Fruit fly (Drosophila melanogaster): Measurements from ENCODE around the gene CG16863.

The CG16863 gene

DNA sequence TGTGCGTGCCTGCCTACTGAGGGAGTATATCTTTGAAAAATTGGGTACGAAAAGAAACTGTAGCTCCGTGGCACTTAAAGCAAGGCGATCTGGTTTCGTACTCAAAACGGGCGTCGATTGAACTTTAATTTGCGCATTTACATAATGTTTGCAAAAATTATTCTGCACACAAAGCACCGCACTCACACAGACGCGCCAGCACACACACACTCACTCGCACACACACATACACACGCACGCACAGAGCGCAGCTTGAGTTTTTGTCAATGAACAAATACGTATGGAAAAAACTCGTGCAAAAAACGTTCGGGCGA is 11.0 kb upstream of the CG16863 start (continued):
- no peak for TF ChIP-seq jing (GFP tag; optimal IDR thresholded peaks at IDR 0.05)
- no peak for TF ChIP-seq CG1024 (GFP tag; IDR thresholded peaks at IDR 0.05)
- TF ChIP-seq Hr51 (GFP tag; optimal IDR thresholded peaks at IDR 0.05), result no peak
- TF ChIP-seq pfk (GFP tag; optimal IDR thresholded peaks at IDR 0.05), result no peak
- TF ChIP-seq tna (GFP tag; IDR thresholded peaks at IDR 0.05; ENCODE audit: partially characterized antibody), result 0 out of 2 replicates have a peak, but pooled peaks have one; percentile 36
- TF ChIP-seq chm (GFP tag; IDR thresholded peaks at IDR 0.05), result peak; percentile 25; the same call in 1 of the 2 replicates
- peak; percentile 26; the same call in 1 of the 2 replicates for TF ChIP-seq unc-4 (GFP tag; IDR thresholded peaks at IDR 0.05; ENCODE audit: partially characterized antibody)
- TF ChIP-seq CG9437 (GFP tag; optimal IDR thresholded peaks at IDR 0.05), result no peak
- TF ChIP-seq Med (GFP tag), result no peak
- TF ChIP-seq bbx (GFP tag; IDR thresholded peaks at IDR 0.05; ENCODE audit: partially characterized antibody), result peak; percentile 67; the same call in 1 of the 2 replicates
- TF ChIP-seq Hr78 (GFP tag; optimal IDR thresholded peaks at IDR 0.05), result no peak
- no peak for TF ChIP-seq Blimp-1 (GFP tag; optimal IDR thresholded peaks at IDR 0.05)
- TF ChIP-seq HLH4C (GFP tag; IDR thresholded peaks at IDR 0.05; ENCODE audit: partially characterized antibody), result 0 out of 3 replicates have a peak, but pooled peaks have one; percentile 6
- TF ChIP-seq her (GFP tag; optimal IDR thresholded peaks at IDR 0.05), result peak; percentile 17
- TF ChIP-seq mld (GFP tag; IDR thresholded peaks at IDR 0.05; ENCODE audit: partially characterized antibody), result 0 out of 3 replicates have a peak, but pooled peaks have one; percentile 48
- peak; percentile 35; the same call in 1 of the 2 replicates for TF ChIP-seq inv (GFP tag; IDR thresholded peaks at IDR 0.05; ENCODE audit: partially characterized antibody)
- TF ChIP-seq CG7839 (tag; optimal IDR thresholded peaks at IDR 0.05), result no peak
- TF ChIP-seq wdn (GFP tag; IDR thresholded peaks at IDR 0.05), result no peak
- no peak for TF ChIP-seq Eip74EF (GFP tag; optimal IDR thresholded peaks at IDR 0.05)
- TF ChIP-seq Bdp1 (GFP tag; optimal IDR thresholded peaks at IDR 0.05), result no peak
- peak; percentile 81 for TF ChIP-seq Jarid2 (GFP tag; optimal IDR thresholded peaks at IDR 0.05)
- TF ChIP-seq bowl (GFP tag; IDR thresholded peaks at IDR 0.05), result peak; percentile 41; the same call in 1 of the 2 replicates
- no peak for TF ChIP-seq gfzf (GFP tag; optimal IDR thresholded peaks at IDR 0.05)
- no peak for TF ChIP-seq HLHmδ (GFP tag; optimal IDR thresholded peaks at IDR 0.05)
- TF ChIP-seq danr (GFP tag; IDR thresholded peaks at IDR 0.05), result no peak
- TF ChIP-seq CG8388 (GFP tag; optimal IDR thresholded peaks at IDR 0.05), result no peak
- no peak for TF ChIP-seq CG17829 (tag; optimal IDR thresholded peaks at IDR 0.05)
- no peak for TF ChIP-seq hbn (GFP tag; IDR thresholded peaks at IDR 0.05; ENCODE audit: partially characterized antibody)
- no peak for TF ChIP-seq sens-2 (GFP tag; IDR thresholded peaks at IDR 0.05)
- TF ChIP-seq CG2199 (GFP tag; IDR thresholded peaks at IDR 0.05), result 0 out of 3 replicates have a peak, but pooled peaks have one; percentile 22
- TF ChIP-seq CG31365 (tag; optimal IDR thresholded peaks at IDR 0.05), result no peak
- no peak for TF ChIP-seq CG11695 (GFP tag; IDR thresholded peaks at IDR 0.05)
- peak; percentile 80; the same call in 2 of the 4 replicates for TF ChIP-seq chinmo (GFP tag; IDR thresholded peaks at IDR 0.05; ENCODE audit: partially characterized antibody)
- TF ChIP-seq CG8089 (GFP tag; optimal IDR thresholded peaks at IDR 0.05), result no peak
- no peak for TF ChIP-seq hb (GFP tag; IDR thresholded peaks at IDR 0.05; ENCODE audit: partially characterized antibody)
- no peak for TF ChIP-seq CG18599 (GFP tag; optimal IDR thresholded peaks at IDR 0.05)
- no peak for TF ChIP-seq CG10979 (tag; optimal IDR thresholded peaks at IDR 0.05)
- no peak for TF ChIP-seq Oli (tag; optimal IDR thresholded peaks at IDR 0.05)
- TF ChIP-seq Rx (GFP tag; IDR thresholded peaks at IDR 0.05), result no peak
- TF ChIP-seq fu2 (GFP tag; optimal IDR thresholded peaks at IDR 0.05), result no peak
- no peak for TF ChIP-seq crc (GFP tag; optimal IDR thresholded peaks at IDR 0.05)
- no peak for TF ChIP-seq YL-1 (GFP tag; optimal IDR thresholded peaks at IDR 0.05)
- no peak for TF ChIP-seq CG14014 (GFP tag; IDR thresholded peaks at IDR 0.05)
- TF ChIP-seq zen2 (GFP tag; IDR thresholded peaks at IDR 0.05; ENCODE audit: partially characterized antibody), result no peak
- peak in 1 of 2 experiments; percentile 26 for TF ChIP-seq Dfd (GFP tag; optimal IDR thresholded peaks at IDR 0.05)
- no peak for TF ChIP-seq CG18011 (GFP tag; optimal IDR thresholded peaks at IDR 0.05)
- TF ChIP-seq usp (GFP tag; optimal IDR thresholded peaks at IDR 0.05), result no peak

Data from whole organism, embryonic.